Worm (Caenorhabditis elegans): ENCODE measurements around the gene pri-1.

- TF ChIP-seq W03F9.2 (tag; optimal IDR thresholded peaks at IDR 0.05) (no peak), him-1 (tag; optimal IDR thresholded peaks at IDR 0.05) (no peak), dao-5 (tag; optimal IDR thresholded peaks at IDR 0.05) (no peak)
These were observed 43.2 kb downstream of the pri-1 start for ce11 chrIII:9570869-9571268.

Data from whole organism, L4/young adult.